Worm (Caenorhabditis elegans) whole organism, early embryonic: Measurements from ENCODE around the gene tyra-3.

ENCODE experiments used
- F13C5.2 ChIP-seq: sonication (generic microtip); optimal IDR thresholded peaks from 2 replicates; lab custom pipeline; 2017; ENCODE audit warnings: mild to moderate bottlenecking, missing genetic modification characterization, inconsistent platforms, missing compliant biosample characterization
- aly-1 ChIP-seq: sonication (generic microtip); optimal IDR thresholded peaks from 2 replicates; lab custom pipeline; 2016; ENCODE audit warnings: missing genetic modification characterization, missing compliant biosample characterization
- ama-1 ChIP-seq: fragments of 150-350 bp; optimal IDR thresholded peaks from 2 replicates; lab custom pipeline; 2014
- ceh-13 ChIP-seq: fragments of 200-800 bp; sonication (Bioruptor generic); optimal IDR thresholded peaks from 2 replicates; lab custom pipeline; 2018; ENCODE audit warnings: mild to moderate bottlenecking, missing genetic modification characterization, missing compliant biosample characterization
- ceh-36 ChIP-seq: sonication (generic microtip); optimal IDR thresholded peaks from 2 replicates; lab custom pipeline; 2016; ENCODE audit warnings: missing genetic modification characterization, inconsistent platforms, missing compliant biosample characterization
- ets-7 ChIP-seq: sonication (generic microtip); optimal IDR thresholded peaks from 2 replicates; lab custom pipeline; 2016; ENCODE audit warnings: missing genotype, missing genetic modification characterization, missing compliant biosample characterization
- hmg-4 ChIP-seq: fragments of 200-800 bp; sonication (Bioruptor generic); optimal IDR thresholded peaks from 2 replicates; lab custom pipeline; 2018; ENCODE audit warnings: mild to moderate bottlenecking, missing genetic modification characterization, missing compliant biosample characterization
- hnd-1 ChIP-seq: sonication (generic microtip); optimal IDR thresholded peaks from 2 replicates; lab custom pipeline; 2016; ENCODE audit warnings: missing genetic modification characterization, missing compliant biosample characterization
- scrt-1 ChIP-seq: fragments of 200-800 bp; sonication (Bioruptor generic); IDR thresholded peaks from 2 replicates; pipeline ENCODE4 v1.3.6; 2022; ENCODE audit warnings: missing genetic modification characterization, missing compliant biosample characterization
- sea-1 ChIP-seq: fragments of 200-800 bp; sonication (Bioruptor generic); conservative IDR thresholded peaks from 2 replicates; pipeline ENCODE4 v1.3.6; 2022; ENCODE audit warnings: missing genetic modification characterization, missing compliant biosample characterization
- tbx-11 ChIP-seq: fragments of 200-800 bp; sonication (Bioruptor generic); IDR thresholded peaks from 2 replicates; pipeline ENCODE4 v1.3.6; 2022; ENCODE audit warnings: missing genetic modification characterization, missing compliant biosample characterization
- tbx-37 ChIP-seq: fragments of 200-800 bp; sonication (Bioruptor generic); conservative IDR thresholded peaks from 2 replicates; pipeline ENCODE4 v1.3.6; 2022; ENCODE audit warnings: missing genetic modification reagents, missing genetic modification characterization, missing compliant biosample characterization

DNA sequence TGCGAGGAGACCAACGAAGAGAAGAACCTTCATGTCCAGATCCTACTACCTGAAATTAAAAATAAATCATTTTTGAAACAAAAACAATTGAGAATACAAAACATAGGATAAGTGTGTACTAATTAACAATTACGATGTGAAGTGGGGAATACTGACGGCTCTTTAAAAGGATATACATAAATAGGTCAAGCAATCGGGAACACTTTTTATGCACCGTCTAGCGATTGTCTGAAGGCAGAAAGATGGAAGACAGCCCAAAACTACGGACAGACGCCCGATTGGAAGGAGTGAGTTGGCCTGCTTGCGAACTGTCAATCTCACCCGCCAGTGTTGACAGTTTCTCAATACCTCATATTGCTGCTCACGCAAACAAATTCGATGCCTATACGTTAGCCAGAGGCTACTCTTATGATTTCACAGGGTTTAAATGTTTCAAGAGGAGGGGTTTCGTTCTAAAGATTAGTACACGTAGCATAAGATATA is 23.1 kb downstream of the tyra-3 start, which contains the start of gene calu-1:
- TF ChIP-seq hmg-4 (GFP tag; lab: Kevin White, UChicago) (no peak), tbx-37 (GFP tag; lab: Robert Waterston, UW) (no peak), sea-1 (GFP tag; lab: Robert Waterston, UW) (no peak), ama-1 (lab: Kevin White, UChicago) (no peak), aly-1 (no peak), ets-7 (no peak), scrt-1 (no peak), F13C5.2 (tag; lab: Kevin White, UChicago) (no peak), tbx-11 (GFP tag; lab: Robert Waterston, UW) (no peak), ceh-13 (GFP tag; lab: Kevin White, UChicago) (no peak), ceh-36 (tag; lab: Kevin White, UChicago) (no peak), hnd-1 (tag; lab: Kevin White, UChicago) (no peak)
